Worm (Caenorhabditis elegans) whole organism, young adult: ENCODE data around the gene pfkb-1.2.

Source experiments
- B0035.1 ChIP-seq: sonication (generic microtip); optimal IDR thresholded peaks from 2 replicates; lab custom pipeline; 2016; ENCODE audit warnings: missing genetic modification characterization, mild to moderate bottlenecking, missing compliant biosample characterization, missing genotype, missing genetic modification reagents
- B0261.1 ChIP-seq: sonication (generic microtip); optimal IDR thresholded peaks from 2 replicates; lab custom pipeline; 2016; ENCODE audit warnings: mild to moderate bottlenecking, missing genetic modification characterization, moderate library complexity, missing compliant biosample characterization
- C06A6.2 ChIP-seq: fragments of 200-800 bp; sonication (Bioruptor generic); conservative IDR thresholded peaks from 2 replicates; pipeline ENCODE4 v1.3.6; 2022; ENCODE audit warnings: missing genetic modification characterization, missing compliant biosample characterization
- C17E4.6 ChIP-seq: fragments of 200-800 bp; sonication (Bioruptor generic); IDR thresholded peaks from 2 replicates; pipeline ENCODE4 v1.3.6; 2022; ENCODE audit warnings: missing genetic modification reagents, missing genetic modification characterization, missing compliant biosample characterization
- F49E8.2 ChIP-seq: sonication (generic microtip); optimal IDR thresholded peaks from 3 replicates; lab custom pipeline; 2017; ENCODE audit warnings: missing genetic modification characterization, mild to moderate bottlenecking, missing compliant biosample characterization, antibody characterized with exemption, moderate library complexity; ENCODE audit not compliant: insufficient read depth
- F52B5.7 ChIP-seq: sonication (generic microtip); optimal IDR thresholded peaks from 2 replicates; lab custom pipeline; 2016; ENCODE audit warnings: mild to moderate bottlenecking, missing genetic modification characterization, missing compliant biosample characterization
- F57A8.1 ChIP-seq: fragments of 200-800 bp; sonication (Bioruptor generic); optimal IDR thresholded peaks from 2 replicates; lab custom pipeline; 2018; ENCODE audit warnings: mild to moderate bottlenecking, missing genetic modification characterization, moderate library complexity, missing compliant biosample characterization
- K12H6.12 ChIP-seq: fragments of 200-800 bp; sonication (Bioruptor generic); optimal IDR thresholded peaks from 2 replicates; lab custom pipeline; 2018; ENCODE audit warnings: mild to moderate bottlenecking, missing genetic modification characterization, missing compliant biosample characterization
- Y53F4B.3 ChIP-seq: fragments of 200-800 bp; sonication (Bioruptor generic); IDR thresholded peaks from 2 replicates; pipeline ENCODE4 v1.3.6; 2022; ENCODE audit warnings: missing genetic modification reagents, missing genetic modification characterization, missing compliant biosample characterization
- Y53G8AR.9 ChIP-seq: fragments of 200-800 bp; sonication (Bioruptor generic); conservative IDR thresholded peaks from 2 replicates; pipeline ENCODE4 v1.3.6; 2022; ENCODE audit warnings: missing genetic modification reagents, missing genetic modification characterization, missing compliant biosample characterization
- Y67H2A.10 ChIP-seq: fragments of 200-800 bp; sonication (Bioruptor generic); conservative IDR thresholded peaks from 2 replicates; pipeline ENCODE4 v1.3.6; 2022; ENCODE audit warnings: missing genetic modification reagents, missing genetic modification characterization, missing compliant biosample characterization
- ama-1 ChIP-seq, 3 experiments: fragments of 150-350 bp in 1 of 3; sonication (generic microtip) in 2 of 3; optimal IDR thresholded peaks; 2 replicates each; lab custom pipeline; 2014 to 2018; ENCODE audit warnings: missing biosample characterization in 2 of 3, missing genetic modification characterization in 2 of 3, missing genetic modification reagents in 2 of 3
- aptf-3 ChIP-seq: fragments of 200-800 bp; sonication (Bioruptor generic); IDR thresholded peaks from 2 replicates; pipeline ENCODE4 v1.3.6; 2022; ENCODE audit warnings: missing genetic modification characterization, missing compliant biosample characterization
- athp-1 ChIP-seq: sonication (generic microtip); optimal IDR thresholded peaks from 2 replicates; lab custom pipeline; 2017; ENCODE audit warnings: mild to moderate bottlenecking, missing genetic modification characterization, missing compliant biosample characterization
- attf-5 ChIP-seq: fragments of 200-800 bp; sonication (Bioruptor generic); optimal IDR thresholded peaks from 2 replicates; lab custom pipeline; 2018; ENCODE audit warnings: mild to moderate bottlenecking, missing genetic modification characterization, missing compliant biosample characterization
- bed-2 ChIP-seq: fragments of 200-800 bp; sonication (Bioruptor generic); IDR thresholded peaks from 2 replicates; pipeline ENCODE4 v1.3.6; 2022; ENCODE audit warnings: missing genetic modification reagents, missing genetic modification characterization, missing compliant biosample characterization
- ceh-100 ChIP-seq: fragments of 200-800 bp; sonication (Bioruptor generic); IDR thresholded peaks from 2 replicates; pipeline ENCODE4 v1.3.6; 2022; ENCODE audit warnings: missing genetic modification reagents, missing genetic modification characterization, missing compliant biosample characterization
- ceh-27 ChIP-seq: fragments of 200-800 bp; sonication (Bioruptor generic); optimal IDR thresholded peaks from 2 replicates; lab custom pipeline; 2018; ENCODE audit warnings: mild to moderate bottlenecking, missing genetic modification characterization, moderate library complexity, missing compliant biosample characterization
- chd-7 ChIP-seq: sonication (generic microtip); optimal IDR thresholded peaks from 2 replicates; lab custom pipeline; 2016; ENCODE audit warnings: mild to moderate bottlenecking, missing genetic modification characterization, moderate library complexity, missing compliant biosample characterization
- egrh-3 ChIP-seq: fragments of 200-800 bp; sonication (Bioruptor generic); IDR thresholded peaks from 2 replicates; pipeline ENCODE4 v1.3.6; 2022; ENCODE audit warnings: missing genetic modification reagents, missing genetic modification characterization, missing compliant biosample characterization
- ets-4 ChIP-seq: fragments of 200-800 bp; sonication (Bioruptor generic); optimal IDR thresholded peaks from 2 replicates; lab custom pipeline; 2018; ENCODE audit warnings: mild to moderate bottlenecking, missing genetic modification characterization, missing compliant biosample characterization
- gei-17 ChIP-seq: fragments of 200-800 bp; sonication (Bioruptor generic); optimal IDR thresholded peaks from 2 replicates; lab custom pipeline; 2018; ENCODE audit warnings: mild to moderate bottlenecking, missing genetic modification characterization, missing compliant biosample characterization
- hlh-12 ChIP-seq: sonication (generic microtip); optimal IDR thresholded peaks from 2 replicates; lab custom pipeline; 2016; ENCODE audit warnings: missing genetic modification characterization, missing compliant biosample characterization
- hlh-26 ChIP-seq: fragments of 200-800 bp; sonication (Bioruptor generic); conservative IDR thresholded peaks from 2 replicates; pipeline ENCODE4 v1.3.6; 2022; ENCODE audit warnings: missing genetic modification reagents, missing genetic modification characterization, missing compliant biosample characterization
- hrde-1 ChIP-seq: sonication (generic microtip); optimal IDR thresholded peaks from 2 replicates; lab custom pipeline; 2016; ENCODE audit warnings: missing genetic modification characterization, mild to moderate bottlenecking, missing compliant biosample characterization, moderate library complexity, missing genotype, missing genetic modification reagents, borderline replicate concordance
- lin-40 ChIP-seq: sonication (generic microtip); optimal IDR thresholded peaks from 2 replicates; lab custom pipeline; 2016; ENCODE audit warnings: missing genetic modification characterization, mild to moderate bottlenecking, missing compliant biosample characterization, missing genotype, missing genetic modification reagents
- lir-1 ChIP-seq: fragments of 200-800 bp; sonication (Bioruptor generic); conservative IDR thresholded peaks from 2 replicates; pipeline ENCODE4 v1.3.6; 2022; ENCODE audit warnings: missing genetic modification reagents, missing genetic modification characterization, missing compliant biosample characterization
- madf-10 ChIP-seq: sonication (generic microtip); optimal IDR thresholded peaks from 2 replicates; lab custom pipeline; 2016; ENCODE audit warnings: mild to moderate bottlenecking, missing genetic modification characterization, missing compliant biosample characterization
- madf-6 ChIP-seq: fragments of 200-800 bp; sonication (Bioruptor generic); IDR thresholded peaks from 2 replicates; pipeline ENCODE4 v1.3.6; 2022; ENCODE audit warnings: missing genetic modification reagents, missing genetic modification characterization, missing compliant biosample characterization
- madf-8 ChIP-seq: fragments of 200-800 bp; sonication (Bioruptor generic); conservative IDR thresholded peaks from 2 replicates; pipeline ENCODE4 v1.3.6; 2022; ENCODE audit warnings: missing genetic modification reagents, missing genetic modification characterization, missing compliant biosample characterization
- nfyb-1 ChIP-seq: fragments of 200-800 bp; sonication (Bioruptor generic); IDR thresholded peaks from 2 replicates; pipeline ENCODE4 v1.3.6; 2022; ENCODE audit warnings: missing genetic modification reagents, missing genetic modification characterization, missing compliant biosample characterization
- nhr-120 ChIP-seq: fragments of 200-800 bp; sonication (Bioruptor generic); IDR thresholded peaks from 2 replicates; pipeline ENCODE4 v1.3.6; 2022; ENCODE audit warnings: missing genetic modification characterization, missing compliant biosample characterization
- nhr-27 ChIP-seq: fragments of 200-800 bp; sonication (Bioruptor generic); optimal IDR thresholded peaks from 2 replicates; lab custom pipeline; 2018; ENCODE audit warnings: mild to moderate bottlenecking, missing genetic modification characterization, moderate library complexity, missing compliant biosample characterization
- nhr-80 ChIP-seq: sonication (generic microtip); optimal IDR thresholded peaks from 2 replicates; lab custom pipeline; 2016; ENCODE audit warnings: missing genetic modification characterization, missing compliant biosample characterization
- nhr-90 ChIP-seq: sonication (generic microtip); optimal IDR thresholded peaks from 2 replicates; lab custom pipeline; 2016; ENCODE audit warnings: missing genotype, mild to moderate bottlenecking, missing genetic modification characterization, missing compliant biosample characterization
- pbrm-1 ChIP-seq: fragments of 200-800 bp; sonication (Bioruptor generic); IDR thresholded peaks from 2 replicates; pipeline ENCODE4 v1.3.6; 2022; ENCODE audit warnings: missing genetic modification reagents, missing genetic modification characterization, missing compliant biosample characterization
- rpc-1 ChIP-seq, 2 experiments: fragments of 150-350 bp in 1 of 2; sonication (generic microtip) in 1 of 2; optimal IDR thresholded peaks; 2 replicates each; lab custom pipeline; 2014 to 2018; ENCODE audit warnings: missing biosample characterization in 1 of 2, missing genetic modification characterization in 1 of 2, missing genetic modification reagents in 1 of 2, missing genotype in 1 of 2
- sdz-38 ChIP-seq: sonication (generic microtip); optimal IDR thresholded peaks from 2 replicates; lab custom pipeline; 2016; ENCODE audit warnings: missing genotype, missing genetic modification characterization, missing compliant biosample characterization
- snpc-4 ChIP-seq, 5 experiments: fragments of 150-350 bp in 1 of 5; sonication (generic microtip) in 4 of 5; optimal IDR thresholded peaks; 2 replicates each; lab custom pipeline; 2014 to 2018; ENCODE audit warnings: missing genetic modification characterization in 5 of 5, missing biosample characterization in 3 of 5, antibody characterized with exemption in 2 of 5, mild to moderate bottlenecking in 2 of 5, missing compliant biosample characterization in 2 of 5, missing genotype in 2 of 5, moderate library complexity in 2 of 5, missing genetic modification reagents in 1 of 5
- somi-1 ChIP-seq: fragments of 200-800 bp; sonication (Bioruptor generic); optimal IDR thresholded peaks from 2 replicates; lab custom pipeline; 2018; ENCODE audit warnings: mild to moderate bottlenecking, missing genetic modification characterization, missing compliant biosample characterization
- tbx-9 ChIP-seq: sonication (generic microtip); optimal IDR thresholded peaks from 2 replicates; lab custom pipeline; 2016; ENCODE audit warnings: borderline replicate concordance, missing genetic modification characterization, inconsistent platforms, missing compliant biosample characterization
- ztf-25 ChIP-seq: fragments of 200-800 bp; sonication (Bioruptor generic); IDR thresholded peaks from 2 replicates; pipeline ENCODE4 v1.3.6; 2022; ENCODE audit warnings: missing genetic modification reagents, missing genetic modification characterization, missing compliant biosample characterization

The pfkb-1.2 gene

ce11 chrIV:5924241-5924640 lies 17.5 kb upstream of the pfkb-1.2 start:
- TF ChIP-seq Y67H2A.10 (GFP tag; lab: Robert Waterston, UW) = no peak
- no peak for TF ChIP-seq athp-1 (tag; lab: Kevin White, UChicago)
- TF ChIP-seq B0261.1 (tag; lab: Kevin White, UChicago) = no peak
- no peak for TF ChIP-seq K12H6.12 (tag; lab: Kevin White, UChicago)
- TF ChIP-seq gei-17 (GFP tag; lab: Kevin White, UChicago) = no peak
- TF ChIP-seq nhr-80 (tag; lab: Kevin White, UChicago) = no peak
- TF ChIP-seq F52B5.7 (tag; lab: Kevin White, UChicago) = no peak
- no peak for TF ChIP-seq B0035.1 (tag; lab: Kevin White, UChicago)
- TF ChIP-seq tbx-9 = no peak
- TF ChIP-seq bed-2 (GFP tag; lab: Robert Waterston, UW) = no peak

ce11 chrIV:5926643-5927042 lies 15.1 kb upstream of the pfkb-1.2 start:
- no peak for TF ChIP-seq ets-4 (GFP tag; lab: Kevin White, UChicago)
- no peak for TF ChIP-seq lir-1
- TF ChIP-seq chd-7 (tag; lab: Kevin White, UChicago) = no peak
- TF ChIP-seq nhr-27 (tag; lab: Kevin White, UChicago) = no peak
- TF ChIP-seq nhr-120 (GFP tag; lab: Robert Waterston, UW) = no peak
- no peak for TF ChIP-seq pbrm-1 (GFP tag; lab: Robert Waterston, UW)
- no peak for TF ChIP-seq B0261.1 (tag; lab: Kevin White, UChicago)
- no peak for TF ChIP-seq F49E8.2 (tag; lab: Kevin White, UChicago)
- TF ChIP-seq F57A8.1 = no peak

ce11 chrIV:5927805-5928204 lies 13.9 kb upstream of the pfkb-1.2 start:
- TF ChIP-seq bed-2 (GFP tag; lab: Robert Waterston, UW) (no peak), F49E8.2 (tag; lab: Kevin White, UChicago) (no peak), somi-1 (GFP tag; lab: Kevin White, UChicago) (no peak), rpc-1 (optimal IDR thresholded peaks at IDR 0.05; lab: Kevin White, UChicago) (no peak), rpc-1 (tag; optimal IDR thresholded peaks at IDR 0.05; lab: Kevin White, UChicago) (no peak), sdz-38 (tag; lab: Kevin White, UChicago) (no peak), lin-40 (no peak), ceh-100 (no peak), attf-5 (GFP tag; lab: Kevin White, UChicago) (no peak)
- TF ChIP-seq, all 124 proteins: peak for 0

- TF ChIP-seq rpc-1 (optimal IDR thresholded peaks at IDR 0.05; lab: Kevin White, UChicago) (no peak), rpc-1 (tag; optimal IDR thresholded peaks at IDR 0.05; lab: Kevin White, UChicago) (no peak), nfyb-1 (GFP tag; lab: Robert Waterston, UW) (no peak), Y53F4B.3 (no peak), hlh-26 (no peak), egrh-3 (GFP tag; lab: Robert Waterston, UW) (no peak), hlh-12 (tag; lab: Kevin White, UChicago) (no peak), madf-6 (no peak), ama-1 (optimal IDR thresholded peaks at IDR 0.05; lab: Kevin White, UChicago) (no peak), ama-1 (GFP tag; optimal IDR thresholded peaks at IDR 0.05; lab: Kevin White, UChicago) (no peak), C06A6.2 (no peak), Y53G8AR.9 (GFP tag; lab: Robert Waterston, UW) (no peak), ztf-25 (GFP tag; lab: Robert Waterston, UW) (no peak), aptf-3 (GFP tag; lab: Robert Waterston, UW) (no peak), ceh-27 (GFP tag; lab: Kevin White, UChicago) (no peak), madf-10 (tag; lab: Kevin White, UChicago) (no peak), F57A8.1 (no peak), C17E4.6 (GFP tag; lab: Robert Waterston, UW) (no peak), nhr-90 (tag; lab: Kevin White, UChicago) (no peak), snpc-4 (GFP tag; optimal IDR thresholded peaks at IDR 0.05; lab: Kevin White, UChicago) (no peak), snpc-4 (tag; optimal IDR thresholded peaks at IDR 0.05; lab: Kevin White, UChicago) (no peak), madf-8 (no peak), hrde-1 (tag; lab: Kevin White, UChicago) (no peak)
Measured at ce11 chrIV:5928957-5929356, 12.8 kb upstream of the pfkb-1.2 start.
